Fruit fly (Drosophila melanogaster): ENCODE measurements around the gene mRpL45.

- no peak for TF ChIP-seq pan (optimal IDR thresholded peaks at IDR 0.05)
- peak; percentile 93 for TF ChIP-seq h (GFP tag; optimal IDR thresholded peaks at IDR 0.05)
- no peak for TF ChIP-seq CrebA (GFP tag; optimal IDR thresholded peaks at IDR 0.05; ENCODE audit: borderline replicate concordance)
- TF ChIP-seq br (GFP tag; optimal IDR thresholded peaks at IDR 0.05): peak; percentile 84
Observed at dm6 chr3R:22667284-22667958, 49.1 kb downstream of the mRpL45 start.

Measured in whole organism, wandering third instar larva.